Fruit fly (Drosophila melanogaster): Measurements from ENCODE around the gene Lcp65Ag3.

Lcp65Ag3 gene

DNA sequence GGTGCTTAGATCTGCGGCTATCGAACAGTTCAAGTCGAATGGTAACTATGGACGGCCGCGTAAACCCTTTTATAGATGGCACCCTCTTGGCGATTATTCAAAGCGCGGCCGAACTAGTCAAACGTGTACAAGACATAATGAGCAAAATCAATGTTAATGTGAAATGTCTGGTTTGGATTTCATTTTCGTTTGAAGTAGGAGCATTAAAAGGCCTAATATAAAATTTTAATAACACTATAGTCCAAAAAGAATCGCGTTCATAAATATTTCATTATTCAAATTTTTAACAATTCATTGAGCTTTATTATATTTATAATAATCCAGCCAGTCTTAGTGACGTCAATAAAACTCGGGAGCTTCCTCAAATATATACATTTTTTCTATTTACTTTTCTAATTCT is at the start of gene Lcp65Ag3:
Gene Lcp65Ag3 (minus strand): TSS at position 46 of the 400 bp plus-strand sequence.
- no peak for TF ChIP-seq CG32264 (GFP tag; optimal IDR thresholded peaks at IDR 0.05)
- TF ChIP-seq Sp1 (GFP tag; optimal IDR thresholded peaks at IDR 0.05): no peak

DNA sequence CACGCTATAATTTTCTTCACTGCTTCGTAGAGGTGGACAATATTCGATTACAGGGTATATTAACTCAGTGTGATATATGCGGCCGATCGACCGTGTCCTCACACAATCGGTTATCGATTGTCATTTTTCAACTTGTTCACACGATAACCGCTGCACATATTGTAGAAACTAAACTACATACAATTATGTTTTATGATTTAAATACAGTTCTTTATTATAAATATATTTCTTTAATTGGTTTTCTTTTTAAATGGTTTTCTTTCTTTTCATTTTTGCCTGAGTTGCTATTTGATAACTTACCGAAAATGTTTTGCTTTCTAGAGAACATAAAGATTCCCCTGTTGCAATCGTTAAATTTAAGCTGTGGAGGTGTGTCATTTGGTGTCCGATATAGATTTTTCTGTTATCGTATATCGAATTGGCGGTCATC is 43.1 kb upstream of the Lcp65Ag3 start, which contains the start of the genes fmt and CG7376:
Gene fmt (minus strand): TSS at position 55 of the 430 bp plus-strand sequence.
Gene CG7376 (plus strand): TSS at position 423 of the 430 bp plus-strand sequence.
- TF ChIP-seq OdsH (GFP tag; optimal IDR thresholded peaks at IDR 0.05): peak; percentile 37
- no peak for TF ChIP-seq Hr83 (GFP tag; optimal IDR thresholded peaks at IDR 0.05; ENCODE audit: poor library complexity, severe bottlenecking)
- peak; percentile 6 for TF ChIP-seq sv (GFP tag; optimal IDR thresholded peaks at IDR 0.05)

DNA sequence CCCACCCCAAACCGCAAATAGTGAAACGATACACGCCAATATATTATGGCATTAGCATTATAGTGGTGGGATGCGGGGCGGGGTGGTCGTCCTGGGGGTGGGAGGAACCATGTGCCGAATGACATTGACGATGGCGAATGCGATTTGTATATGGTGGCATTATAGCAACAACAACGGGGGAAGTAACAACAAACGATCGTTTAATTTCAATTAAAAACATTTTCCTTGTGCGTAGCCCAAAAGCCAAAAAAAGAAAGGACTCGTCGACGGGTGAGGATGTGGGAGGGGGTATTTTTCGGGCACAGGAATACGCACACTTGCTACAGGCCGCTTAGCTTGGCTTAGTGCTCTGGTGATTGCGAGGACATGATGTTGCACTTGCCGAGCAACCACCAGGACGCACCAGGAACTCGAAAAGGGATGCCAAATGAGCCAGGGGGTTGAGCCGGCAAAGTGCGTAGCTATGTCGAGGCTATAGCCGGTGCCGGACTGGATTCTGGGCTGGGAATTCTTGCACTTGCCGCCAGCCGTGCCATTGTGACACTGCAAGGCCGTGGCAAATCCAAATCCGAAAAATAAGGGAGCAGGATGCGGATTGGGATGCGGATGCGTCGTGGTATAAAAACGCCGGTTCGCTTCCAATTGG is 31.8 kb upstream of the Lcp65Ag3 start, which contains the start of gene Prdm13:
Gene Prdm13 (plus strand): TSS at position 645 of the 646 bp plus-strand sequence.
- no peak for TF ChIP-seq usp (GFP tag; optimal IDR thresholded peaks at IDR 0.05)
- no peak for TF ChIP-seq dl (GFP tag; optimal IDR thresholded peaks at IDR 0.05; ENCODE audit: insufficient read depth in 1 of 2, partially characterized antibody in 2 of 2)
- TF ChIP-seq h (GFP tag; optimal IDR thresholded peaks at IDR 0.05): no peak
- no peak for TF ChIP-seq lola (GFP tag; optimal IDR thresholded peaks at IDR 0.05)
- TF ChIP-seq N (GFP tag; optimal IDR thresholded peaks at IDR 0.05): no peak
- TF ChIP-seq Hr83 (GFP tag; optimal IDR thresholded peaks at IDR 0.05; ENCODE audit: poor library complexity, severe bottlenecking): no peak
- TF ChIP-seq Hr78 (GFP tag; optimal IDR thresholded peaks at IDR 0.05): no peak
- TF ChIP-seq fru (GFP tag; optimal IDR thresholded peaks at IDR 0.05): no peak
- no peak for TF ChIP-seq CG32264 (GFP tag; optimal IDR thresholded peaks at IDR 0.05)
- TF ChIP-seq dsf (GFP tag; optimal IDR thresholded peaks at IDR 0.05; ENCODE audit: borderline replicate concordance): no peak
- no peak for TF ChIP-seq HLH106 (tag; optimal IDR thresholded peaks at IDR 0.05)
- TF ChIP-seq Sp1 (GFP tag; optimal IDR thresholded peaks at IDR 0.05): no peak
- TF ChIP-seq br (GFP tag; optimal IDR thresholded peaks at IDR 0.05): no peak
- TF ChIP-seq Myc (optimal IDR thresholded peaks at IDR 0.05): no peak
- no peak for TF ChIP-seq pan (optimal IDR thresholded peaks at IDR 0.05)
- no peak for TF ChIP-seq OdsH (GFP tag; optimal IDR thresholded peaks at IDR 0.05)

DNA sequence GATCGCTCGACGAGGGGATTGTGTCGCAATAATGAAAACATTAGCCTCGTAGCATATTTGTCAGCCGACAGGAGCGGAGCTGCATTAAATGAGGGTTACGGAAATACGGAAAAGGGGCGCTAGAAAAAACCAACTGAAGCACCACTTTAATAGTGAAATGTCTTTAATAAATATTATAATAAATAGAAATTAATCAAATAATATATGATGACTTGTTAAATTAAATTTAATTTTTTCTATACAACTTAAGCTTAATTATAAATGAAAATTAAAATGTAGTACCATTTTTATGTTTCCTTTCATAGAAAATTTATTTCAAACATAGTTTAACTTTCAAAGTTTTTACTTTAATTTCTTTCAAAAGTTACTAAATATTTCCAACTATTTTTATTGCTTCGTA is 31.2 kb upstream of the Lcp65Ag3 start:
- TF ChIP-seq rgr (GFP tag; optimal IDR thresholded peaks at IDR 0.05): no peak
- no peak for TF ChIP-seq sv (GFP tag; optimal IDR thresholded peaks at IDR 0.05)
- TF ChIP-seq dl (GFP tag; optimal IDR thresholded peaks at IDR 0.05; ENCODE audit: insufficient read depth in 1 of 2, partially characterized antibody in 2 of 2): no peak

DNA sequence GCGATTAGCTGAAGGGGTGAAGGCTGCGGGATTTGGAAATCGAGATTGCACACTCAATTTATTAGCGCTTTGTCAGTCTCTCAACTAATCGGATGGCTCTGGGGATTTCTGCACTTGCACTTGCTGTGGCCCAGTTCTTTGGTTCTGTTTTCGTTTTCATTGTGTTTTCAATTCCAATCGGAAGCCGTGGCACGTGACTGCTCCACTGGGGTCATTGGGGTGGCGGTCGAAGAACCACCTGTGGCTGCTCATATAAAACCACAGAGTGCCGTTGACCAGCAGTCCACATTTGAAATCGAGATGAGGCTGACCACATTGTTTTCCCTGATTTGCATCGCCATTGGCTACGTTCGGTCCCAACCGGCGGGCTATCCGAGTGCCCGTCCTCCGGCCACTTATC is 29.7 kb upstream of the Lcp65Ag3 start, which contains the start of gene Cpr65Az:
Gene Cpr65Az (plus strand): TSS at position 301 of the 400 bp plus-strand sequence.
- TF ChIP-seq h (GFP tag; optimal IDR thresholded peaks at IDR 0.05) (no peak), jim (GFP tag; optimal IDR thresholded peaks at IDR 0.05) (no peak), CG32264 (GFP tag; optimal IDR thresholded peaks at IDR 0.05) (no peak), Hr78 (GFP tag; optimal IDR thresholded peaks at IDR 0.05) (no peak), Hr83 (GFP tag; optimal IDR thresholded peaks at IDR 0.05; ENCODE audit: poor library complexity, severe bottlenecking) (no peak), lola (GFP tag; optimal IDR thresholded peaks at IDR 0.05) (no peak), Hnf4 (GFP tag; optimal IDR thresholded peaks at IDR 0.05) (no peak), rgr (GFP tag; optimal IDR thresholded peaks at IDR 0.05) (no peak), Jra (GFP tag; optimal IDR thresholded peaks at IDR 0.05) (no peak), Dfd (GFP tag; optimal IDR thresholded peaks at IDR 0.05) (no peak), foxo (GFP tag; optimal IDR thresholded peaks at IDR 0.05) (no peak), Mio (GFP tag; optimal IDR thresholded peaks at IDR 0.05) (no peak), woc (GFP tag; optimal IDR thresholded peaks at IDR 0.05) (no peak), sage (GFP tag; optimal IDR thresholded peaks at IDR 0.05) (no peak)

DNA sequence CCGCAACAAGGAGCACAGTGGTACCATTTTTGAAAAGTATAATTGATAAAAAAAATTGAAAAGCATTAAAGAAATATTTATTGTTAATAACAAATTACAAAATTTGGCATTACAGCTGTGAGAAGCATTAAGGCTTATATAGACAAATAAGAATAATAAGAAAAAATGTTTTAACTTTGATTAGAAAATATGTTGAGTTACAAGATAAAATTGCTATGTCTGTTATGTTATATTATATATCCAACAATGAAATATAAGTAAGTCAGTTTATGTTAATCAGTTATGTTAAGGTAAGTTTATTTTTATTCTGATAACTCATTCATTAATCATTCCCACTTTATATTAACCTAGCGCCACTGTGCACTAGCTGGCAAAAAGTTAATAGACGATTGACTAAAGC is 29.1 kb upstream of the Lcp65Ag3 start:
- TF ChIP-seq Rel (GFP tag; optimal IDR thresholded peaks at IDR 0.05): no peak
- TF ChIP-seq Rel (tag; optimal IDR thresholded peaks at IDR 0.05): no peak
- TF ChIP-seq br (GFP tag; optimal IDR thresholded peaks at IDR 0.05): no peak
- no peak for TF ChIP-seq pan (optimal IDR thresholded peaks at IDR 0.05)
- no peak for TF ChIP-seq sage (GFP tag; optimal IDR thresholded peaks at IDR 0.05)
